Worm (Caenorhabditis elegans) whole organism, mixed stage, embryonic: ENCODE measurements around the gene fkh-9.

Experiments used
- M03D4.4 ChIP-seq: sonication (generic microtip); optimal IDR thresholded peaks from 2 replicates; lab custom pipeline; 2017; ENCODE audit warnings: mild to moderate bottlenecking, missing genetic modification characterization, missing compliant biosample characterization
- blmp-1 ChIP-seq: fragments of 150-350 bp; optimal IDR thresholded peaks from 2 replicates; lab custom pipeline; 2014; ENCODE audit warnings: missing biosample characterization, missing genetic modification characterization
- lin-32 ChIP-seq: fragments of 200-800 bp; sonication (Bioruptor generic); optimal IDR thresholded peaks from 2 replicates; lab custom pipeline; 2018; ENCODE audit warnings: mild to moderate bottlenecking, missing genetic modification characterization, missing compliant biosample characterization
- pha-4 ChIP-seq: fragments of 150-350 bp; optimal IDR thresholded peaks from 2 replicates; lab custom pipeline; 2018; ENCODE audit warnings: missing biosample characterization, missing genetic modification reagents, missing genetic modification characterization
- snpc-4 ChIP-seq: fragments of 150-350 bp; optimal IDR thresholded peaks from 2 replicates; lab custom pipeline; 2014; ENCODE audit warnings: missing biosample characterization, missing genetic modification characterization
- sptf-1 ChIP-seq: sonication (generic microtip); optimal IDR thresholded peaks from 2 replicates; lab custom pipeline; 2017; ENCODE audit warnings: mild to moderate bottlenecking, missing genetic modification characterization, moderate library complexity, missing compliant biosample characterization
- unc-62 ChIP-seq: fragments of 150-350 bp; optimal IDR thresholded peaks from 2 replicates; lab custom pipeline; 2014; ENCODE audit warnings: missing biosample characterization, missing genetic modification reagents, missing genetic modification characterization

DNA sequence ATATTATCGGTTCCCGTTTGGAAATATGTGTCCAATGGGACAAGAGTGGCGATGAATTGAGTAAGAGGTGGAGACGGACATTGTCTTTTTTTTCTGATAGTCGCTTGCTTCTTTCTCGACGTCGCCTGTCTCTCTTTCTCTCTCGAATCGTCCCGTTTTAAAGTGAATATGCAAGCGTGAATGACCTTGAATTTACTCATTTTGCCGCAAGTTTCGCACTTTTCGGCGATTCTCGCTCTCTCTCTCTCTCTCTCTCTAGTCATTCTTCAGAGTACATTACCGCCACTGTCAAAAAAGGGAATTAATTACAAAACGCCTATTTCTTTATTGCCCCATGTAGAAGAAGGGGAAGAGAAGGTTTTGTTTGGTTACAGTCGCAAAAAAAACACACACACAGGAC is 41.0 kb upstream of the fkh-9 start:
- no peak for TF ChIP-seq snpc-4 (tag; lab: Kevin White, UChicago)
- no peak for TF ChIP-seq sptf-1
- TF ChIP-seq unc-62 (GFP tag; lab: Kevin White, UChicago), result no peak
- TF ChIP-seq lin-32 (GFP tag; lab: Kevin White, UChicago), result no peak
- TF ChIP-seq pha-4 (tag; lab: Kevin White, UChicago), result no peak
- TF ChIP-seq blmp-1, result no peak
- TF ChIP-seq M03D4.4, result no peak
